Fruit fly (Drosophila melanogaster) whole organism, wandering third instar larva: ENCODE results near the gene CG42307.

Source experiments
- CG32264 ChIP-seq: fragments of 200-800 bp; sonication (Bioruptor generic); optimal IDR thresholded peaks from 2 replicates; lab custom pipeline; 2016; ENCODE audit warnings: missing biosample characterization, missing genetic modification characterization
- CG9705 ChIP-seq: fragments of 200-800 bp; sonication (Bioruptor generic); optimal IDR thresholded peaks from 2 replicates; lab custom pipeline; 2018; ENCODE audit warnings: missing biosample characterization, mild to moderate bottlenecking, missing genetic modification characterization
- CrebA ChIP-seq: fragments of 200-800 bp; sonication (Bioruptor generic); optimal IDR thresholded peaks from 2 replicates; lab custom pipeline; 2016; ENCODE audit warnings: missing biosample characterization, mild to moderate bottlenecking, missing genetic modification characterization, borderline replicate concordance
- Dfd ChIP-seq: fragments of >200 bp; optimal IDR thresholded peaks from 2 replicates; lab custom pipeline; 2017; ENCODE audit warnings: missing biosample characterization, missing genetic modification characterization
- Dif ChIP-seq: fragments of 200-275, 200-300 bp; sonication (Bioruptor generic); optimal IDR thresholded peaks from 2 replicates; lab custom pipeline; 2018; ENCODE audit warnings: missing biosample characterization, missing genetic modification characterization; ENCODE audit not compliant: partially characterized antibody
- GATAd ChIP-seq: sonication (Bioruptor generic); optimal IDR thresholded peaks from 2 replicates; lab custom pipeline; 2016; ENCODE audit warnings: missing biosample characterization, missing genetic modification characterization
- HLH106 ChIP-seq: fragments of 200-800 bp; optimal IDR thresholded peaks from 3 replicates; lab custom pipeline; 2019; ENCODE audit warnings: missing biosample characterization, mild to moderate bottlenecking, missing genetic modification characterization, moderate library complexity
- Hr83 ChIP-seq: fragments of 200-300 bp; sonication (Bioruptor generic); optimal IDR thresholded peaks from 2 replicates; lab custom pipeline; 2016; ENCODE audit warnings: missing biosample characterization, mild to moderate bottlenecking, missing genetic modification characterization, moderate library complexity; ENCODE audit not compliant: poor library complexity, severe bottlenecking
- Myc ChIP-seq: fragments of >200 bp; optimal IDR thresholded peaks from 2 replicates; lab custom pipeline; 2017
- OdsH ChIP-seq: fragments of 200-800 bp; sonication (Bioruptor generic); optimal IDR thresholded peaks from 2 replicates; lab custom pipeline; 2016; ENCODE audit warnings: missing biosample characterization, mild to moderate bottlenecking, missing genetic modification characterization
- Rel ChIP-seq, 2 experiments: fragments of 200-800 bp; sonication (Bioruptor generic) in 1 of 2; optimal IDR thresholded peaks; 2 replicates in 1 of 2; 3 replicates in 1 of 2; lab custom pipeline; 2016 to 2019; ENCODE audit warnings: mild to moderate bottlenecking in 2 of 2, missing biosample characterization in 2 of 2, missing genetic modification characterization in 2 of 2, moderate library complexity in 1 of 2
- Sp1 ChIP-seq: fragments of 200-800 bp; sonication (Bioruptor generic); optimal IDR thresholded peaks from 3 replicates; lab custom pipeline; 2019; ENCODE audit warnings: missing biosample characterization, mild to moderate bottlenecking, missing genetic modification characterization, moderate library complexity
- Vsx2 ChIP-seq: fragments of 200-300, 225-300 bp; sonication (Bioruptor generic); optimal IDR thresholded peaks from 2 replicates; lab custom pipeline; 2018; ENCODE audit warnings: missing biosample characterization, missing genetic modification characterization; ENCODE audit not compliant: partially characterized antibody
- br ChIP-seq: fragments of 200-800 bp; sonication (Bioruptor generic); optimal IDR thresholded peaks from 2 replicates; lab custom pipeline; 2016; ENCODE audit warnings: missing biosample characterization, missing genetic modification characterization
- brk ChIP-seq: fragments of 200-800 bp; sonication (Bioruptor generic); optimal IDR thresholded peaks from 2 replicates; lab custom pipeline; 2016; ENCODE audit warnings: missing biosample characterization, mild to moderate bottlenecking, missing genetic modification characterization
- dl ChIP-seq, 2 experiments: fragments of 175-275, 200-275 bp in 1 of 2; fragments of 200-275 bp in 1 of 2; sonication (Bioruptor generic); optimal IDR thresholded peaks; lab custom pipeline; 2018; ENCODE audit warnings: mild to moderate bottlenecking in 2 of 2, missing biosample characterization in 2 of 2, missing genetic modification characterization in 2 of 2, moderate library complexity in 2 of 2; ENCODE audit not compliant: partially characterized antibody in 2 of 2, insufficient read depth in 1 of 2
- dmrt93B ChIP-seq: fragments of 200-800 bp; sonication (Bioruptor generic); optimal IDR thresholded peaks from 2 replicates; lab custom pipeline; 2018; ENCODE audit warnings: missing biosample characterization, mild to moderate bottlenecking, missing genetic modification characterization
- foxo ChIP-seq, 2 experiments: fragments of 200-800 bp; sonication (Bioruptor generic); optimal IDR thresholded peaks; 2 replicates in 1 of 2; 3 replicates in 1 of 2; lab custom pipeline; 2016 to 2017; ENCODE audit warnings: missing biosample characterization in 2 of 2, missing genetic modification characterization in 2 of 2
- fru ChIP-seq: fragments of 200-800 bp; sonication (Bioruptor generic); optimal IDR thresholded peaks from 3 replicates; lab custom pipeline; 2016; ENCODE audit warnings: missing biosample characterization, mild to moderate bottlenecking, missing genetic modification characterization
- lola ChIP-seq: fragments of >200 bp; optimal IDR thresholded peaks from 2 replicates; lab custom pipeline; 2017; ENCODE audit warnings: missing biosample characterization, missing genetic modification characterization
- psq ChIP-seq: fragments of 200-800 bp; sonication (Bioruptor generic); optimal IDR thresholded peaks from 3 replicates; lab custom pipeline; 2017; ENCODE audit warnings: missing biosample characterization, mild to moderate bottlenecking, missing genetic modification characterization, moderate library complexity
- rgr ChIP-seq: fragments of 200-800 bp; sonication (Bioruptor generic); optimal IDR thresholded peaks from 3 replicates; lab custom pipeline; 2016; ENCODE audit warnings: missing biosample characterization, mild to moderate bottlenecking, missing genetic modification characterization
- sv ChIP-seq: fragments of 200-800 bp; sonication (Bioruptor generic); optimal IDR thresholded peaks from 3 replicates; lab custom pipeline; 2016; ENCODE audit warnings: missing biosample characterization, missing genetic modification characterization
- tai ChIP-seq: sonication (Bioruptor generic); optimal IDR thresholded peaks from 2 replicates; lab custom pipeline; 2016; ENCODE audit warnings: missing biosample characterization, missing genetic modification characterization
- usp ChIP-seq: fragments of >200 bp; optimal IDR thresholded peaks from 2 replicates; lab custom pipeline; 2017; ENCODE audit warnings: missing biosample characterization, missing genetic modification characterization
- woc ChIP-seq: sonication (Bioruptor generic); optimal IDR thresholded peaks from 2 replicates; lab custom pipeline; 2016; ENCODE audit warnings: missing biosample characterization, mild to moderate bottlenecking, missing genetic modification characterization

Gene CG42307

dm6 chr3L:7323348-7323747 lies 5.6 kb upstream of the CG42307 start, which contains the start of the genes RhoGEF4 and Rint1 (continued):
- TF ChIP-seq Vsx2: no peak
- TF ChIP-seq OdsH (GFP tag; lab: Kevin White, UChicago): peak; percentile 27
- TF ChIP-seq Dif (GFP tag; lab: Kevin White, UChicago): no peak
- peak in 1 of 2 experiments; percentile 72 for TF ChIP-seq foxo (GFP tag; optimal IDR thresholded peaks at IDR 0.05; lab: Kevin White, UChicago)
- peak; percentile 47 for TF ChIP-seq woc (GFP tag; lab: Kevin White, UChicago)
- TF ChIP-seq CG32264 (GFP tag; lab: Kevin White, UChicago): no peak
- peak; percentile 40 for TF ChIP-seq psq
- no peak for TF ChIP-seq CG9705 (GFP tag; lab: Kevin White, UChicago)

- TF ChIP-seq sv (GFP tag; lab: Kevin White, UChicago) (no peak), Dfd (GFP tag; lab: Kevin White, UChicago) (no peak), HLH106 (tag; lab: Kevin White, UChicago) (no peak), CrebA (GFP tag; lab: Kevin White, UChicago) (no peak), CG9705 (GFP tag; lab: Kevin White, UChicago) (no peak), Rel (GFP tag; optimal IDR thresholded peaks at IDR 0.05; lab: Kevin White, UChicago) (no peak), Rel (tag; optimal IDR thresholded peaks at IDR 0.05; lab: Kevin White, UChicago) (no peak), Myc (lab: Kevin White, UChicago) (no peak), lola (GFP tag; lab: Kevin White, UChicago) (no peak), tai (no peak)
Measured at dm6 chr3L:7326676-7327075, 2.3 kb upstream of the CG42307 start.

dm6 chr3L:7334990-7335389 lies 6.1 kb downstream of the CG42307 start, which contains the start of the genes wrm1 and wrm2:
TSS of gene wrm1 (minus strand) at chr3L:7335226.
TSS of gene wrm2 (minus strand) at chr3L:7335226.
- TF ChIP-seq woc (GFP tag; lab: Kevin White, UChicago): no peak
- TF ChIP-seq sv (GFP tag; lab: Kevin White, UChicago): peak; percentile 2
- no peak for TF ChIP-seq GATAd (GFP tag; lab: Kevin White, UChicago)
- TF ChIP-seq br (GFP tag; lab: Kevin White, UChicago): no peak
- TF ChIP-seq Dfd (GFP tag; lab: Kevin White, UChicago): no peak
- peak; percentile 53 for TF ChIP-seq Hr83 (GFP tag; lab: Kevin White, UChicago)
- TF ChIP-seq CG9705 (GFP tag; lab: Kevin White, UChicago): no peak
- no peak for TF ChIP-seq dmrt93B
- TF ChIP-seq dl (GFP tag; optimal IDR thresholded peaks at IDR 0.05; lab: Kevin White, UChicago; ENCODE audit: insufficient read depth in 1 of 2, partially characterized antibody in 2 of 2): no peak
- TF ChIP-seq rgr (GFP tag; lab: Kevin White, UChicago): peak; percentile 62
- no peak for TF ChIP-seq Rel (GFP tag; optimal IDR thresholded peaks at IDR 0.05; lab: Kevin White, UChicago)
- peak; percentile 2 for TF ChIP-seq Rel (tag; optimal IDR thresholded peaks at IDR 0.05; lab: Kevin White, UChicago)
- TF ChIP-seq tai: no peak
- peak; percentile 17 for TF ChIP-seq Sp1 (GFP tag; lab: Kevin White, UChicago)

dm6 chr3L:7338786-7339185 lies 9.9 kb downstream of the CG42307 start:
- peak; percentile 63 for TF ChIP-seq rgr (GFP tag; lab: Kevin White, UChicago)
- TF ChIP-seq OdsH (GFP tag; lab: Kevin White, UChicago): peak; percentile 12
- TF ChIP-seq CG9705 (GFP tag; lab: Kevin White, UChicago): peak; percentile 7
- TF ChIP-seq HLH106 (tag; lab: Kevin White, UChicago): peak; percentile 6
- TF ChIP-seq usp (GFP tag; lab: Kevin White, UChicago): no peak
- TF ChIP-seq brk: no peak
- TF ChIP-seq, all 38 proteins: peak for 4

- TF ChIP-seq Rel (GFP tag; optimal IDR thresholded peaks at IDR 0.05; lab: Kevin White, UChicago) (no peak), Rel (tag; optimal IDR thresholded peaks at IDR 0.05; lab: Kevin White, UChicago) (peak; percentile 20), Sp1 (GFP tag; lab: Kevin White, UChicago) (peak; percentile 26), CG9705 (GFP tag; lab: Kevin White, UChicago) (no peak), fru (no peak), Hr83 (GFP tag; lab: Kevin White, UChicago) (peak; percentile 12)
Measured at dm6 chr3L:7339216-7339742, 10.3 kb downstream of the CG42307 start, which contains the start of the genes lark and eco. TSS of gene lark (plus strand) at chr3L:7339266. TSS of gene eco (minus strand) at chr3L:7339340.
